Fruit fly (Drosophila melanogaster): ENCODE results near the gene CG34241.
A peak's percentile ranks its signal among the peaks of the same experiment; 100 is the strongest.

dm6 chr3L:12124975-12125374 is 2.8 kb upstream of the CG34241 start, which contains the start of gene yps:
- no peak for TF ChIP-seq Vsx2 (GFP tag; optimal IDR thresholded peaks at IDR 0.05; ENCODE audit: partially characterized antibody)
- TF ChIP-seq usp (GFP tag; optimal IDR thresholded peaks at IDR 0.05): no peak
- TF ChIP-seq pan (optimal IDR thresholded peaks at IDR 0.05): no peak
- peak; percentile 92 for TF ChIP-seq h (GFP tag; optimal IDR thresholded peaks at IDR 0.05)
- TF ChIP-seq sv (GFP tag; optimal IDR thresholded peaks at IDR 0.05): peak; percentile 79

All from whole organism, wandering third instar larva.